Fruit fly (Drosophila melanogaster) whole organism, embryonic: ENCODE data around the gene CG4949.

ENCODE experiments used
- Bdp1 ChIP-seq: fragments of 200-800 bp; sonication (Bioruptor generic); optimal IDR thresholded peaks from 3 replicates; lab custom pipeline; 2016; ENCODE audit warnings: missing biosample characterization, missing genetic modification characterization
- Bgb ChIP-seq: fragments of 200-800 bp; sonication (Bioruptor generic); IDR thresholded peaks from 2 replicates; pipeline ENCODE4 v1.3.6; 2022; ENCODE audit warnings: missing biosample characterization, missing genetic modification characterization; ENCODE audit not compliant: partially characterized antibody
- CG10654 ChIP-seq: fragments of 200-800 bp; sonication (Bioruptor generic); optimal IDR thresholded peaks from 2 replicates; lab custom pipeline; 2016; ENCODE audit warnings: missing biosample characterization, missing genetic modification characterization
- CG11093 ChIP-seq: fragments of 200-800 bp; sonication (Bioruptor generic); IDR thresholded peaks from 3 replicates; pipeline ENCODE4 v1.3.6; 2022; ENCODE audit warnings: missing biosample characterization, missing genetic modification characterization
- CG11247 ChIP-seq: fragments of 200-800 bp; sonication (Bioruptor generic); IDR thresholded peaks from 2 replicates; pipeline ENCODE4 v1.3.6; 2022; ENCODE audit warnings: missing biosample characterization, missing genetic modification characterization
- CG11696 ChIP-seq: fragments of 200-800 bp; sonication (Bioruptor generic); IDR thresholded peaks from 2 replicates; pipeline ENCODE4 v1.3.6; 2022; ENCODE audit warnings: missing biosample characterization, missing genetic modification characterization
- CG11723 ChIP-seq: fragments of 200-800 bp; sonication (Bioruptor generic); optimal IDR thresholded peaks from 2 replicates; lab custom pipeline; 2017; ENCODE audit warnings: missing biosample characterization, mild to moderate bottlenecking, missing genetic modification characterization
- CG12299 ChIP-seq: fragments of 200-800 bp; sonication (Bioruptor generic); optimal IDR thresholded peaks from 2 replicates; lab custom pipeline; 2018; ENCODE audit warnings: missing biosample characterization, mild to moderate bottlenecking, missing genetic modification characterization
- CG13424 ChIP-seq: fragments of 200-800 bp; sonication (Bioruptor generic); optimal IDR thresholded peaks from 2 replicates; lab custom pipeline; 2019; ENCODE audit warnings: missing biosample characterization, mild to moderate bottlenecking, missing genetic modification characterization, moderate library complexity
- CG14965 ChIP-seq: fragments of 200-800 bp; sonication (Bioruptor generic); optimal IDR thresholded peaks from 2 replicates; lab custom pipeline; 2016; ENCODE audit warnings: missing biosample characterization, missing genetic modification characterization, borderline replicate concordance
- CG1603 ChIP-seq: fragments of 200-800 bp; sonication (Bioruptor generic); optimal IDR thresholded peaks from 2 replicates; lab custom pipeline; 2019; ENCODE audit warnings: missing biosample characterization, mild to moderate bottlenecking, missing genetic modification characterization, moderate library complexity
- CG17568 ChIP-seq: fragments of 200-800 bp; sonication (Bioruptor generic); optimal IDR thresholded peaks from 2 replicates; lab custom pipeline; 2018; ENCODE audit warnings: missing biosample characterization, mild to moderate bottlenecking, missing genetic modification characterization, moderate library complexity
- CG17612 ChIP-seq: fragments of 200-800 bp; sonication (Bioruptor generic); IDR thresholded peaks from 2 replicates; pipeline ENCODE4 v1.3.6; 2022; ENCODE audit warnings: missing biosample characterization, missing genetic modification characterization
- CG2889 ChIP-seq: fragments of 200-800 bp; sonication (Bioruptor generic); IDR thresholded peaks from 3 replicates; pipeline ENCODE4 v1.3.6; 2022; ENCODE audit warnings: missing biosample characterization, missing genetic modification characterization
- CG30403 ChIP-seq: fragments of 200-800 bp; sonication (Bioruptor generic); optimal IDR thresholded peaks from 3 replicates; lab custom pipeline; 2016; ENCODE audit warnings: missing biosample characterization, missing genetic modification characterization
- CG32532 ChIP-seq: fragments of 200-800 bp; sonication (Bioruptor generic); IDR thresholded peaks from 2 replicates; pipeline ENCODE4 v1.3.6; 2022; ENCODE audit warnings: missing biosample characterization, missing genetic modification characterization
- CG34376 ChIP-seq: fragments of 200-800 bp; sonication (Bioruptor generic); optimal IDR thresholded peaks from 2 replicates; lab custom pipeline; 2018; ENCODE audit warnings: missing biosample characterization, mild to moderate bottlenecking, missing genetic modification characterization
- CG42726 ChIP-seq: fragments of 200-800 bp; sonication (Bioruptor generic); IDR thresholded peaks from 2 replicates; pipeline ENCODE4 v1.3.6; 2022; ENCODE audit warnings: missing biosample characterization, missing genetic modification characterization; ENCODE audit not compliant: partially characterized antibody
- CG6791 ChIP-seq: fragments of 200-800 bp; sonication (Bioruptor generic); IDR thresholded peaks from 3 replicates; pipeline ENCODE4 v1.3.6; 2022; ENCODE audit warnings: missing biosample characterization, missing genetic modification characterization; ENCODE audit not compliant: partially characterized antibody
- CG9727 ChIP-seq: fragments of 200-800 bp; sonication (Bioruptor generic); optimal IDR thresholded peaks from 3 replicates; lab custom pipeline; 2017; ENCODE audit warnings: missing biosample characterization, mild to moderate bottlenecking, missing genetic modification characterization
- CkIIα-i1 ChIP-seq: fragments of 200-800 bp; sonication (Bioruptor generic); IDR thresholded peaks from 2 replicates; pipeline ENCODE4 v1.3.6; 2022; ENCODE audit warnings: missing biosample characterization, missing genetic modification characterization
- CoRest ChIP-seq: fragments of 200-800 bp; sonication (Bioruptor generic); optimal IDR thresholded peaks from 3 replicates; lab custom pipeline; 2018; ENCODE audit warnings: missing biosample characterization, mild to moderate bottlenecking, missing genetic modification characterization, moderate library complexity
- Dfd ChIP-seq, 2 experiments: fragments of >200 bp; optimal IDR thresholded peaks; 2 replicates each; lab custom pipeline; 2017; ENCODE audit warnings: missing biosample characterization in 2 of 2, missing genetic modification characterization in 2 of 2
- Doc2 ChIP-seq: fragments of 200-800 bp; sonication (Bioruptor generic); IDR thresholded peaks from 2 replicates; pipeline ENCODE4 v1.3.6; 2022; ENCODE audit warnings: missing biosample characterization, missing genetic modification characterization
- Hey ChIP-seq: fragments of 200-800 bp; sonication (Bioruptor generic); optimal IDR thresholded peaks from 3 replicates; lab custom pipeline; 2018; ENCODE audit warnings: missing biosample characterization, mild to moderate bottlenecking, missing genetic modification characterization
- Hr78 ChIP-seq, 2 experiments: fragments of 200-800 bp in 1 of 2; fragments of >200 bp in 1 of 2; sonication (Bioruptor generic) in 1 of 2; optimal IDR thresholded peaks; 2 replicates each; lab custom pipeline; 2017 to 2019; ENCODE audit warnings: missing biosample characterization in 2 of 2, missing genetic modification characterization in 2 of 2, mild to moderate bottlenecking in 1 of 2, moderate library complexity in 1 of 2
- MTF-1 ChIP-seq: fragments of 200-800 bp; sonication (Bioruptor generic); optimal IDR thresholded peaks from 2 replicates; lab custom pipeline; 2018; ENCODE audit warnings: missing biosample characterization, mild to moderate bottlenecking, missing genetic modification characterization, borderline replicate concordance
- NC2β ChIP-seq: fragments of 200-800 bp; sonication (Bioruptor generic); optimal IDR thresholded peaks from 2 replicates; lab custom pipeline; 2016; ENCODE audit warnings: missing biosample characterization, missing genetic modification characterization
- Spps ChIP-seq: fragments of 200-800 bp; sonication (Bioruptor generic); optimal IDR thresholded peaks from 2 replicates; lab custom pipeline; 2018; ENCODE audit warnings: missing biosample characterization, mild to moderate bottlenecking, missing genetic modification characterization
- cato ChIP-seq: fragments of 200-800 bp; sonication (Bioruptor generic); optimal IDR thresholded peaks from 2 replicates; lab custom pipeline; 2016; ENCODE audit warnings: missing biosample characterization, missing genetic modification characterization, borderline replicate concordance
- caup ChIP-seq: fragments of 200-800 bp; sonication (Bioruptor generic); optimal IDR thresholded peaks from 3 replicates; lab custom pipeline; 2017; ENCODE audit warnings: missing biosample characterization, mild to moderate bottlenecking, missing genetic modification characterization, moderate library complexity; ENCODE audit not compliant: severe bottlenecking
- dan ChIP-seq: fragments of 200-800 bp; sonication (Bioruptor generic); IDR thresholded peaks from 2 replicates; pipeline ENCODE4 v1.3.6; 2022; ENCODE audit warnings: missing biosample characterization, missing genetic modification characterization
- fu2 ChIP-seq: fragments of 200-800 bp; sonication (Bioruptor generic); optimal IDR thresholded peaks from 2 replicates; lab custom pipeline; 2016; ENCODE audit warnings: missing biosample characterization, missing genetic modification characterization
- gce ChIP-seq: fragments of 200-800 bp; sonication (Bioruptor generic); IDR thresholded peaks from 3 replicates; pipeline ENCODE4 v1.3.6; 2022; ENCODE audit warnings: missing biosample characterization, missing genetic modification characterization
- grau ChIP-seq: fragments of 200-800 bp; optimal IDR thresholded peaks from 3 replicates; lab custom pipeline; 2019; ENCODE audit warnings: missing biosample characterization, mild to moderate bottlenecking, missing genetic modification characterization, moderate library complexity
- h ChIP-seq: fragments of >200 bp; optimal IDR thresholded peaks from 2 replicates; lab custom pipeline; 2017
- hkb ChIP-seq, 2 experiments: fragments of 200-800 bp in 1 of 2; fragments of >200 bp in 1 of 2; sonication (Bioruptor generic) in 1 of 2; IDR thresholded peaks in 1 of 2; optimal IDR thresholded peaks in 1 of 2; 2 replicates each; pipeline versions ENCODE4 v1.3.6 to Lab custom; 2017 to 2022; ENCODE audit warnings: missing biosample characterization in 1 of 2, missing genetic modification characterization in 1 of 2
- hth ChIP-seq: fragments of >200 bp; optimal IDR thresholded peaks from 2 replicates; lab custom pipeline; 2017; ENCODE audit warnings: inconsistent platforms
- lilli ChIP-seq: fragments of 200-800 bp; sonication (Bioruptor generic); optimal IDR thresholded peaks from 3 replicates; lab custom pipeline; 2016; ENCODE audit warnings: missing biosample characterization, missing genetic modification characterization
- mam ChIP-seq: fragments of 200-800 bp; sonication (Bioruptor generic); optimal IDR thresholded peaks from 3 replicates; lab custom pipeline; 2016; ENCODE audit warnings: missing biosample characterization, missing genetic modification characterization
- odd ChIP-seq: fragments of 200-800 bp; sonication (Bioruptor generic); optimal IDR thresholded peaks from 2 replicates; lab custom pipeline; 2017; ENCODE audit warnings: missing biosample characterization, mild to moderate bottlenecking, missing genetic modification characterization
- pfk ChIP-seq: fragments of 200-800 bp; sonication (Bioruptor generic); optimal IDR thresholded peaks from 2 replicates; lab custom pipeline; 2018; ENCODE audit warnings: missing biosample characterization, mild to moderate bottlenecking, missing genetic modification characterization, moderate library complexity
- pzg ChIP-seq: fragments of 200-800 bp; sonication (Bioruptor generic); optimal IDR thresholded peaks from 3 replicates; lab custom pipeline; 2018; ENCODE audit warnings: missing biosample characterization, mild to moderate bottlenecking, missing genetic modification characterization, moderate library complexity
- sc ChIP-seq, 3 experiments: fragments of >200 bp in 2 of 3; fragments of 200-800 bp in 1 of 3; sonication (Bioruptor generic) in 1 of 3; optimal IDR thresholded peaks; 2 replicates in 2 of 3; 3 replicates in 1 of 3; lab custom pipeline; 2017; ENCODE audit warnings: mild to moderate bottlenecking in 1 of 3, missing biosample characterization in 1 of 3, missing genetic modification characterization in 1 of 3, missing genetic modification reagents in 1 of 3
- sob ChIP-seq: fragments of 200-800 bp; sonication (Bioruptor generic); IDR thresholded peaks from 2 replicates; pipeline ENCODE4 v1.3.6; 2022; ENCODE audit warnings: missing biosample characterization, missing genetic modification characterization
- stwl ChIP-seq: fragments of 200-800 bp; sonication (Bioruptor generic); optimal IDR thresholded peaks from 3 replicates; lab custom pipeline; 2018; ENCODE audit warnings: missing biosample characterization, mild to moderate bottlenecking, missing genetic modification characterization, moderate library complexity
- tin ChIP-seq: fragments of 200-800 bp; sonication (Bioruptor generic); optimal IDR thresholded peaks from 3 replicates; lab custom pipeline; 2016; ENCODE audit warnings: missing biosample characterization, missing genetic modification characterization
- trh ChIP-seq: fragments of 200-800 bp; sonication (Bioruptor generic); optimal IDR thresholded peaks from 2 replicates; lab custom pipeline; 2016; ENCODE audit warnings: missing biosample characterization, missing genetic modification characterization
- z ChIP-seq: fragments of 200-800 bp; sonication (Bioruptor generic); IDR thresholded peaks from 3 replicates; pipeline ENCODE4 v1.3.6; 2022; ENCODE audit warnings: missing biosample characterization, missing genetic modification characterization
- zfh1 ChIP-seq: fragments of 200-800 bp; sonication (Bioruptor generic); IDR thresholded peaks from 3 replicates; pipeline ENCODE4 v1.3.6; 2022; ENCODE audit warnings: missing biosample characterization, missing genetic modification characterization

CG4949 gene

DNA sequence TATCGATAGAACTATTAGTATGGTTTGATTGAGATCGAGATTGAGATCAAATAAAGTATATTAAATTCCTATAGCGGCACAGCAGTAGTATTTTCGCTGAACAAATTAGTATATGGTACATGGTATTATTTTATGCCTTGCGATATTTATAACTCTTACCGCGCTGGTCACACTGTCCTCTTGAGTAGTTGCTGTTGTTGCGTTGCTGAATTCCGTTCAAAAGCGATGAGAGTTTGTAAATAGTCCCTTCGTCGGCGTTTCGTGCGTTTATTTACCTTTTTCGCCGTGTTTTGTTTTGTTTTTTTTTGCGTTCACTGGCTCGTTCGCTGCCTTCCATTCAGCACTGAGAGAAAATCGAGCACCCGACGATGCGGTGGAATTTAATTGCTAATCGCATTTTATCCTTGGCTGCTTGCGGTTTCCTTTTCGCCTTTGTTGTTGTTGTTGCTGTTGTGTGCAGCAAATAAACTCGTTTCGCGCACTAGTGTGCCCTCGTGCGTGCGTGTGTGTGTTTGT lies 28.8 kb downstream of the CG4949 start, which contains the start of gene CG5004 (continued):
- TF ChIP-seq NC2β (GFP tag; lab: Kevin White, UChicago) (no peak), gce (GFP tag; lab: Robert Waterston, UW) (no peak), CG12299 (no peak), CG11093 (GFP tag; lab: Robert Waterston, UW) (no peak), hkb (optimal IDR thresholded peaks at IDR 0.05; lab: Kevin White, UChicago) (no peak), hkb (GFP tag; IDR thresholded peaks at IDR 0.05; lab: Robert Waterston, UW) (no peak), CG32532 (no peak), fu2 (GFP tag; lab: Kevin White, UChicago) (no peak), CG13424 (tag; lab: Kevin White, UChicago) (no peak), CG30403 (GFP tag; lab: Kevin White, UChicago) (no peak), stwl (tag; lab: Kevin White, UChicago) (peak; percentile 83), CoRest (tag; lab: Kevin White, UChicago) (no peak), Dfd (GFP tag; optimal IDR thresholded peaks at IDR 0.05; lab: Kevin White, UChicago) (no peak), CG42726 (0 out of 2 replicates have a peak, but pooled peaks have one; percentile 41), Spps (tag; lab: Kevin White, UChicago) (no peak), CG17612 (no peak), cato (no peak), grau (no peak), CkIIα-i1 (no peak), tin (GFP tag; lab: Kevin White, UChicago) (no peak), CG11723 (GFP tag; lab: Kevin White, UChicago) (peak; percentile 2), zfh1 (no peak), CG14965 (no peak), odd (no peak), lilli (GFP tag; lab: Kevin White, UChicago) (no peak), caup (peak; percentile 6), z (GFP tag; lab: Robert Waterston, UW) (no peak), Bgb (GFP tag; lab: Robert Waterston, UW) (peak; percentile 63; the same call in 1 of the 2 replicates), sc (optimal IDR thresholded peaks at IDR 0.05; lab: Kevin White, UChicago) (no peak), sc (GFP tag; optimal IDR thresholded peaks at IDR 0.05; lab: Kevin White, UChicago) (no peak), CG1603 (tag; lab: Kevin White, UChicago) (peak; percentile 48), CG11696 (GFP tag; lab: Robert Waterston, UW) (no peak), sob (GFP tag; lab: Robert Waterston, UW) (no peak), CG11247 (GFP tag; lab: Robert Waterston, UW) (no peak), pfk (GFP tag; lab: Kevin White, UChicago) (no peak), pzg (GFP tag; lab: Kevin White, UChicago) (peak; percentile 74), CG10654 (no peak), Hey (tag; lab: Kevin White, UChicago) (no peak), mam (GFP tag; lab: Kevin White, UChicago) (no peak), Hr78 (GFP tag; optimal IDR thresholded peaks at IDR 0.05; lab: Kevin White, UChicago) (no peak), CG17568 (GFP tag; lab: Kevin White, UChicago) (peak; percentile 52), CG9727 (GFP tag; lab: Kevin White, UChicago) (no peak), dan (no peak), hth (lab: Kevin White, UChicago) (no peak), trh (no peak), MTF-1 (no peak), Doc2 (GFP tag; lab: Robert Waterston, UW) (no peak), CG6791 (0 out of 3 replicates have a peak, but pooled peaks have one; percentile 8), CG2889 (GFP tag; lab: Robert Waterston, UW) (no peak), CG34376 (peak; percentile 32), h (lab: Kevin White, UChicago) (no peak), Bdp1 (GFP tag; lab: Kevin White, UChicago) (no peak)
